Worm (Caenorhabditis elegans) whole organism, L4 larva: ENCODE results near the gene fip-4.

Experiments
- F49E8.2 ChIP-seq: sonication (generic microtip); optimal IDR thresholded peaks from 2 replicates; lab custom pipeline; 2016; ENCODE audit warnings: missing compliant biosample characterization, mild to moderate bottlenecking, missing genetic modification characterization, borderline replicate concordance
- T20F7.1 ChIP-seq: fragments of 200-800 bp; sonication (Bioruptor generic); optimal IDR thresholded peaks from 2 replicates; lab custom pipeline; 2018; ENCODE audit warnings: mild to moderate bottlenecking, missing genetic modification characterization, missing compliant biosample characterization
- T26A8.4 ChIP-seq: fragments of 200-800 bp; sonication (Bioruptor generic); IDR thresholded peaks from 2 replicates; pipeline ENCODE4 v1.3.6; 2022; ENCODE audit warnings: missing genetic modification characterization, missing compliant biosample characterization
- Y75B8A.6 ChIP-seq: fragments of 200-800 bp; sonication (Bioruptor generic); IDR thresholded peaks from 2 replicates; pipeline ENCODE4 v1.3.6; 2022; ENCODE audit warnings: missing genetic modification reagents, missing genetic modification characterization, missing compliant biosample characterization
- ZK337.2 ChIP-seq: fragments of 200-800 bp; sonication (Bioruptor generic); IDR thresholded peaks from 2 replicates; pipeline ENCODE4 v1.3.6; 2022; ENCODE audit warnings: missing genetic modification reagents, missing genetic modification characterization, missing compliant biosample characterization
- aha-1 ChIP-seq: fragments of 150-350 bp; peaks from one replicate; lab custom pipeline; 2014; ENCODE audit warnings: missing biosample characterization, missing genetic modification characterization
- attf-4 ChIP-seq: sonication (generic microtip); optimal IDR thresholded peaks from 3 replicates; lab custom pipeline; 2017; ENCODE audit warnings: missing biosample characterization, missing genetic modification characterization
- ceh-20 ChIP-seq: fragments of 200-800 bp; sonication (Bioruptor generic); IDR thresholded peaks from 2 replicates; pipeline ENCODE4 v1.3.6; 2022; ENCODE audit warnings: missing genetic modification reagents, missing genetic modification characterization, missing compliant biosample characterization
- ceh-44 ChIP-seq: fragments of 200-800 bp; sonication (Bioruptor generic); IDR thresholded peaks from 2 replicates; pipeline ENCODE4 v1.3.6; 2022; ENCODE audit warnings: missing genetic modification reagents, missing genetic modification characterization, missing compliant biosample characterization
- cey-2 ChIP-seq: sonication (generic microtip); optimal IDR thresholded peaks from 3 replicates; lab custom pipeline; 2017; ENCODE audit warnings: missing genetic modification characterization, mild to moderate bottlenecking, missing compliant biosample characterization, antibody characterized with exemption, borderline replicate concordance; ENCODE audit not compliant: insufficient read depth
- daf-12 ChIP-seq: fragments of 150-350 bp; optimal IDR thresholded peaks from 2 replicates; lab custom pipeline; 2014; ENCODE audit warnings: missing biosample characterization, missing genetic modification reagents, missing genetic modification characterization
- daf-16 ChIP-seq, 3 experiments: sonication (generic microtip); optimal IDR thresholded peaks; 2 replicates each; lab custom pipeline; 2016 to 2017; ENCODE audit warnings: missing genetic modification characterization in 3 of 3, missing genetic modification reagents in 3 of 3, mild to moderate bottlenecking in 2 of 3, missing compliant biosample characterization in 2 of 3, missing biosample characterization in 1 of 3, moderate library complexity in 1 of 3
- dmd-6 ChIP-seq: fragments of 200-800 bp; sonication (Bioruptor generic); IDR thresholded peaks from 2 replicates; pipeline ENCODE4 v1.3.6; 2022; ENCODE audit warnings: missing genetic modification reagents, missing genetic modification characterization, missing compliant biosample characterization
- dve-1 ChIP-seq: sonication (generic microtip); optimal IDR thresholded peaks from 2 replicates; lab custom pipeline; 2017; ENCODE audit warnings: antibody characterized with exemption, mild to moderate bottlenecking, missing genetic modification characterization, missing compliant biosample characterization; ENCODE audit not compliant: insufficient read depth
- egl-27 ChIP-seq: sonication (generic microtip); optimal IDR thresholded peaks from 3 replicates; lab custom pipeline; 2017; ENCODE audit warnings: missing biosample characterization, missing genetic modification reagents, missing genetic modification characterization
- egl-43 ChIP-seq: fragments of 200-800 bp; sonication (Bioruptor generic); IDR thresholded peaks from 2 replicates; pipeline ENCODE4 v1.3.6; 2022; ENCODE audit warnings: missing genetic modification reagents, missing genetic modification characterization, missing compliant biosample characterization
- fos-1 ChIP-seq: fragments of 150-350 bp; optimal IDR thresholded peaks from 2 replicates; lab custom pipeline; 2014; ENCODE audit warnings: missing biosample characterization, missing genetic modification characterization
- gei-8 ChIP-seq: fragments of 200-800 bp; sonication (Bioruptor generic); optimal IDR thresholded peaks from 2 replicates; lab custom pipeline; 2018; ENCODE audit warnings: mild to moderate bottlenecking, missing genetic modification characterization, missing compliant biosample characterization
- hlh-11 ChIP-seq: fragments of 200-800 bp; sonication (Bioruptor generic); optimal IDR thresholded peaks from 2 replicates; lab custom pipeline; 2018; ENCODE audit warnings: mild to moderate bottlenecking, missing genetic modification characterization, missing compliant biosample characterization
- hlh-30 ChIP-seq: sonication (generic microtip); optimal IDR thresholded peaks from 2 replicates; lab custom pipeline; 2017; ENCODE audit warnings: antibody characterized with exemption, mild to moderate bottlenecking, missing genetic modification characterization, missing compliant biosample characterization; ENCODE audit not compliant: insufficient read depth
- lsy-2 ChIP-seq, 2 experiments: fragments of 150-350 bp in 1 of 2; sonication (generic microtip) in 1 of 2; optimal IDR thresholded peaks; 2 replicates each; lab custom pipeline; 2014 to 2017; ENCODE audit warnings: missing biosample characterization in 2 of 2, missing genetic modification characterization in 2 of 2
- mep-1 ChIP-seq: fragments of 150-350 bp; sonication (generic microtip); optimal IDR thresholded peaks from 3 replicates; lab custom pipeline; 2014; ENCODE audit warnings: missing biosample characterization, missing genetic modification characterization
- mxl-3 ChIP-seq: fragments of 200-800 bp; sonication (Bioruptor generic); optimal IDR thresholded peaks from 2 replicates; lab custom pipeline; 2018; ENCODE audit warnings: mild to moderate bottlenecking, missing genetic modification characterization, missing compliant biosample characterization
- nhr-10 ChIP-seq: fragments of 150-350 bp; optimal IDR thresholded peaks from 2 replicates; lab custom pipeline; 2014; ENCODE audit warnings: missing biosample characterization, missing genetic modification characterization
- nhr-11 ChIP-seq: fragments of 150-350 bp; optimal IDR thresholded peaks from 2 replicates; lab custom pipeline; 2014; ENCODE audit warnings: missing biosample characterization, missing genetic modification characterization
- nhr-237 ChIP-seq: sonication (generic microtip); optimal IDR thresholded peaks from 2 replicates; lab custom pipeline; 2017; ENCODE audit warnings: missing biosample characterization, missing genetic modification characterization
- nhr-25 ChIP-seq: sonication (generic microtip); optimal IDR thresholded peaks from 2 replicates; lab custom pipeline; 2017; ENCODE audit warnings: missing genetic modification characterization, mild to moderate bottlenecking, missing compliant biosample characterization, antibody characterized with exemption, moderate library complexity, borderline replicate concordance; ENCODE audit not compliant: insufficient read depth
- nhr-28 ChIP-seq: fragments of 150-350 bp; optimal IDR thresholded peaks from 2 replicates; lab custom pipeline; 2014; ENCODE audit warnings: missing biosample characterization, missing genetic modification characterization
- nhr-48 ChIP-seq: sonication (generic microtip); optimal IDR thresholded peaks from 2 replicates; lab custom pipeline; 2016; ENCODE audit warnings: mild to moderate bottlenecking, missing genetic modification characterization, missing compliant biosample characterization
- nhr-77 ChIP-seq: fragments of 150-350 bp; optimal IDR thresholded peaks from 2 replicates; lab custom pipeline; 2014; ENCODE audit warnings: missing biosample characterization, missing genetic modification characterization
- pha-4 ChIP-seq, 2 experiments: fragments of 150-350 bp in 1 of 2; fragments of 200-800 bp in 1 of 2; sonication (Bioruptor generic) in 1 of 2; IDR thresholded peaks in 1 of 2; optimal IDR thresholded peaks in 1 of 2; 2 replicates each; pipeline versions ENCODE4 v1.3.6 to Lab custom; 2014 to 2022; ENCODE audit warnings: missing genetic modification characterization in 2 of 2, missing genetic modification reagents in 2 of 2, missing biosample characterization in 1 of 2, missing compliant biosample characterization in 1 of 2
- php-3 ChIP-seq: fragments of 200-800 bp; sonication (Bioruptor generic); IDR thresholded peaks from 2 replicates; pipeline ENCODE4 v1.3.6; 2022; ENCODE audit warnings: missing genetic modification reagents, missing genetic modification characterization, missing compliant biosample characterization
- pqm-1 ChIP-seq: sonication (generic microtip); optimal IDR thresholded peaks from 2 replicates; lab custom pipeline; 2017; ENCODE audit warnings: missing biosample characterization, missing genetic modification characterization
- sdz-12 ChIP-seq: fragments of 200-800 bp; sonication (Bioruptor generic); optimal IDR thresholded peaks from 2 replicates; lab custom pipeline; 2018; ENCODE audit warnings: mild to moderate bottlenecking, missing genetic modification characterization, missing compliant biosample characterization
- snpc-1.2 ChIP-seq: fragments of 200-800 bp; sonication (Bioruptor generic); IDR thresholded peaks from 2 replicates; pipeline ENCODE4 v1.3.6; 2022; ENCODE audit warnings: missing genetic modification reagents, missing genetic modification characterization, missing compliant biosample characterization
- tra-1 ChIP-seq: fragments of 200-800 bp; sonication (Bioruptor generic); IDR thresholded peaks from 2 replicates; pipeline ENCODE4 v1.3.6; 2022; ENCODE audit warnings: missing genetic modification reagents, missing genetic modification characterization, missing compliant biosample characterization
- unc-62 ChIP-seq, 3 experiments: fragments of 150-350 bp in 1 of 3; sonication (generic microtip); optimal IDR thresholded peaks in 2 of 3; peaks in 1 of 3; 1 replicate in 1 of 3; 2 replicates in 2 of 3; lab custom pipeline; 2014 to 2017; ENCODE audit warnings: missing biosample characterization in 3 of 3, missing genetic modification characterization in 3 of 3, missing genetic modification reagents in 3 of 3, missing genotype in 1 of 3

Gene fip-4

ce11 chrV:8658577-8659362, 47.7 kb upstream of the fip-4 start (continued):
- TF ChIP-seq tra-1 (GFP tag; lab: Robert Waterston, UW) (0 out of 2 replicates have a peak, but pooled peaks have one; percentile 56), ceh-44 (no peak), ceh-20 (GFP tag; lab: Robert Waterston, UW) (peak; percentile 57; the same call in 1 of the 2 replicates), aha-1 (tag; lab: Kevin White, UChicago) (peak; percentile 56), ZK337.2 (GFP tag; lab: Robert Waterston, UW) (no peak), pha-4 (GFP tag; IDR thresholded peaks at IDR 0.05; lab: Robert Waterston, UW) (no peak), pha-4 (tag; optimal IDR thresholded peaks at IDR 0.05; lab: Kevin White, UChicago) (peak; percentile 53), gei-8 (GFP tag; lab: Kevin White, UChicago) (peak; percentile 0)

- TF ChIP-seq T20F7.1 (GFP tag; lab: Kevin White, UChicago) (no peak), php-3 (no peak), dve-1 (tag; lab: Kevin White, UChicago) (peak; percentile 11), F49E8.2 (tag; lab: Kevin White, UChicago) (no peak), sdz-12 (GFP tag; lab: Kevin White, UChicago) (no peak), Y75B8A.6 (GFP tag; lab: Robert Waterston, UW) (no peak), snpc-1.2 (no peak), nhr-28 (peak; percentile 7), egl-27 (no peak), tra-1 (GFP tag; lab: Robert Waterston, UW) (0 out of 2 replicates have a peak, but pooled peaks have one; percentile 5), nhr-237 (tag; lab: Kevin White, UChicago) (no peak), dmd-6 (GFP tag; lab: Robert Waterston, UW) (peak; percentile 34), cey-2 (tag; lab: Kevin White, UChicago) (no peak), hlh-30 (tag; lab: Kevin White, UChicago) (peak; percentile 57), nhr-10 (no peak)
Observed at ce11 chrV:8657911-8658310, 46.8 kb upstream of the fip-4 start.

ce11 chrV:8654460-8655419, 43.7 kb upstream of the fip-4 start:
- TF ChIP-seq nhr-48 (tag; lab: Kevin White, UChicago) (peak; percentile 1), egl-43 (no peak), egl-27 (no peak), mep-1 (tag; lab: Kevin White, UChicago) (peak; percentile 39), nhr-10 (peak; percentile 44), dve-1 (tag; lab: Kevin White, UChicago) (peak; percentile 78), nhr-28 (peak; percentile 80), lsy-2 (tag; optimal IDR thresholded peaks at IDR 0.05; lab: Kevin White, UChicago) (peak in 1 of 2 experiments; percentile 11), hlh-11 (tag; lab: Kevin White, UChicago) (peak; percentile 10), F49E8.2 (tag; lab: Kevin White, UChicago) (no peak), hlh-30 (tag; lab: Kevin White, UChicago) (peak; percentile 14), daf-16 (GFP tag; optimal IDR thresholded peaks at IDR 0.05; lab: Kevin White, UChicago) (peak in 1 of 2 experiments; percentile 31), daf-16 (tag; optimal IDR thresholded peaks at IDR 0.05; lab: Kevin White, UChicago) (peak; percentile 91), T20F7.1 (GFP tag; lab: Kevin White, UChicago) (peak; percentile 54), daf-12 (tag; lab: Kevin White, UChicago) (no peak), fos-1 (peak; percentile 67), T26A8.4 (GFP tag; lab: Robert Waterston, UW) (no peak), dmd-6 (GFP tag; lab: Robert Waterston, UW) (peak; percentile 79), mxl-3 (peak; percentile 55), pqm-1 (tag; lab: Kevin White, UChicago) (peak; percentile 61), unc-62 (GFP tag; optimal IDR thresholded peaks at IDR 0.05 in 1 of 2; lab: Kevin White, UChicago) (peak in 1 of 2 experiments; percentile 92), unc-62 (tag; optimal IDR thresholded peaks at IDR 0.05; lab: Kevin White, UChicago) (no peak), cey-2 (tag; lab: Kevin White, UChicago) (peak; percentile 46), php-3 (0 out of 2 replicates have a peak, but pooled peaks have one; percentile 45), pha-4 (GFP tag; IDR thresholded peaks at IDR 0.05; lab: Robert Waterston, UW) (no peak), pha-4 (tag; optimal IDR thresholded peaks at IDR 0.05; lab: Kevin White, UChicago) (no peak), nhr-25 (no peak), nhr-77 (tag; lab: Kevin White, UChicago) (peak; percentile 89), nhr-11 (tag; lab: Kevin White, UChicago) (peak; percentile 38), attf-4 (tag; lab: Kevin White, UChicago) (no peak)
